Worm (Caenorhabditis elegans): ENCODE data around the gene ttr-2.

DNA sequence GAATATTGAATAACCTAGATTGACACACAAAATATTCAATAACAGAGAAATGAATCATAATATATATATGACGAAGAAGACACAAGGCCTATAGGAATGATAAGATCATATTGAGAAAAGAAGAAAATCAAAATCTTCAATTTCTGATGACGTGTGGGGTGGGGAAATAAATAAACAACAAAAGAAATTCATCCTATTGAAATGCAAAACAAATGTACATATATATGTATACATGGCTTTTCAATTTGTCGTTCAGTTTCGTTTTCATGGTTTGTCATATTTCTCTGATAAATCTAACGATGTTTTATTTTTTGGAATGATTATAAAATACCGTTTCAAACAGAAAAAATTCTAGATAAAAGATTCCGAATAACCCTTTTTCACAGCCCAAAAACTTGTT lies 919 bp upstream of the ttr-2 start, which contains the start of gene ttr-3:
- TF ChIP-seq flt-1 (GFP tag; IDR thresholded peaks at IDR 0.05): no peak
- no peak for TF ChIP-seq ceh-13 (GFP tag; optimal IDR thresholded peaks at IDR 0.05)
- TF ChIP-seq tbx-37 (GFP tag; conservative IDR thresholded peaks at IDR 0.05): no peak
- no peak for TF ChIP-seq ama-1 (optimal IDR thresholded peaks at IDR 0.05)
- TF ChIP-seq tra-4 (tag; optimal IDR thresholded peaks at IDR 0.05): no peak
